Fruit fly (Drosophila melanogaster) whole organism, embryonic: ENCODE results near the gene Gem4b.

Experiments
- CG10274 ChIP-seq: fragments of 200-800 bp; sonication (Bioruptor generic); optimal IDR thresholded peaks from 3 replicates; lab custom pipeline; 2017; ENCODE audit warnings: missing biosample characterization, mild to moderate bottlenecking, missing genetic modification characterization
- CG11504 ChIP-seq: fragments of 200-800 bp; sonication (Bioruptor generic); optimal IDR thresholded peaks from 3 replicates; lab custom pipeline; 2019; ENCODE audit warnings: missing biosample characterization, mild to moderate bottlenecking, missing genetic modification characterization, moderate library complexity
- CG11560 ChIP-seq: fragments of 200-800 bp; sonication (Bioruptor generic); IDR thresholded peaks from 3 replicates; pipeline ENCODE4 v1.3.6; 2022; ENCODE audit warnings: missing biosample characterization, missing genetic modification characterization
- CG12299 ChIP-seq: fragments of 200-800 bp; sonication (Bioruptor generic); optimal IDR thresholded peaks from 2 replicates; lab custom pipeline; 2018; ENCODE audit warnings: missing biosample characterization, mild to moderate bottlenecking, missing genetic modification characterization
- CG13287 ChIP-seq: fragments of 200-800 bp; sonication (Bioruptor generic); IDR thresholded peaks from 2 replicates; pipeline ENCODE4 v1.3.6; 2022; ENCODE audit warnings: missing biosample characterization, missing genetic modification characterization; ENCODE audit not compliant: partially characterized antibody
- CG13775 ChIP-seq: fragments of 200-800 bp; sonication (Bioruptor generic); optimal IDR thresholded peaks from 3 replicates; lab custom pipeline; 2017; ENCODE audit warnings: missing biosample characterization, mild to moderate bottlenecking, missing genetic modification characterization
- CG17186 ChIP-seq: fragments of 200-800 bp; sonication (Bioruptor generic); optimal IDR thresholded peaks from 3 replicates; lab custom pipeline; 2017; ENCODE audit warnings: missing biosample characterization, missing genetic modification reagents, missing genetic modification characterization
- CG17361 ChIP-seq: fragments of 200-800 bp; sonication (Bioruptor generic); IDR thresholded peaks from 3 replicates; pipeline ENCODE4 v1.3.6; 2022; ENCODE audit warnings: missing biosample characterization, missing genetic modification characterization
- CG2120 ChIP-seq: fragments of 200-800 bp; sonication (Bioruptor generic); optimal IDR thresholded peaks from 3 replicates; lab custom pipeline; 2016; ENCODE audit warnings: missing biosample characterization, missing genetic modification characterization
- CG2712 ChIP-seq: fragments of 200-800 bp; optimal IDR thresholded peaks from 3 replicates; lab custom pipeline; 2019; ENCODE audit warnings: missing biosample characterization, mild to moderate bottlenecking, missing genetic modification characterization, moderate library complexity
- CG30403 ChIP-seq: fragments of 200-800 bp; sonication (Bioruptor generic); optimal IDR thresholded peaks from 3 replicates; lab custom pipeline; 2016; ENCODE audit warnings: missing biosample characterization, missing genetic modification characterization
- CG30431 ChIP-seq: fragments of 200-800 bp; sonication (Bioruptor generic); optimal IDR thresholded peaks from 2 replicates; lab custom pipeline; 2017; ENCODE audit warnings: missing biosample characterization, missing genetic modification characterization
- CG3281 ChIP-seq: fragments of 200-800 bp; sonication (Bioruptor generic); optimal IDR thresholded peaks from 3 replicates; lab custom pipeline; 2017; ENCODE audit warnings: missing biosample characterization, mild to moderate bottlenecking, missing genetic modification characterization
- CG34224 ChIP-seq: fragments of 200-800 bp; sonication (Bioruptor generic); IDR thresholded peaks from 3 replicates; pipeline ENCODE4 v1.3.6; 2022; ENCODE audit warnings: missing biosample characterization, missing genetic modification characterization; ENCODE audit not compliant: partially characterized antibody
- CG4617 ChIP-seq: fragments of 200-800 bp; sonication (Bioruptor generic); optimal IDR thresholded peaks from 3 replicates; lab custom pipeline; 2016; ENCODE audit warnings: missing biosample characterization, missing genetic modification characterization, borderline replicate concordance
- CG5180 ChIP-seq: fragments of 200-800 bp; sonication (Bioruptor generic); optimal IDR thresholded peaks from 3 replicates; lab custom pipeline; 2017; ENCODE audit warnings: missing biosample characterization, missing genetic modification characterization, mild to moderate bottlenecking, moderate library complexity, missing genetic modification reagents
- CG6791 ChIP-seq: fragments of 200-800 bp; sonication (Bioruptor generic); IDR thresholded peaks from 3 replicates; pipeline ENCODE4 v1.3.6; 2022; ENCODE audit warnings: missing biosample characterization, missing genetic modification characterization; ENCODE audit not compliant: partially characterized antibody
- CG8089 ChIP-seq: fragments of 200-800 bp; sonication (Bioruptor generic); optimal IDR thresholded peaks from 3 replicates; lab custom pipeline; 2016; ENCODE audit warnings: missing biosample characterization, missing genetic modification characterization
- CG8478 ChIP-seq: fragments of >200 bp; optimal IDR thresholded peaks from 2 replicates; lab custom pipeline; 2018
- Chrac-16 ChIP-seq: fragments of 200-800 bp; sonication (Bioruptor generic); optimal IDR thresholded peaks from 3 replicates; lab custom pipeline; 2016; ENCODE audit warnings: missing biosample characterization, missing genetic modification characterization
- CrebB ChIP-seq: fragments of 200-800 bp; sonication (Bioruptor generic); optimal IDR thresholded peaks from 3 replicates; lab custom pipeline; 2018; ENCODE audit warnings: missing biosample characterization, mild to moderate bottlenecking, missing genetic modification characterization
- Dll ChIP-seq: fragments of 200-800 bp; sonication (Bioruptor generic); IDR thresholded peaks from 4 replicates; pipeline ENCODE4 v1.3.6; 2022; ENCODE audit warnings: missing biosample characterization, missing genetic modification characterization; ENCODE audit not compliant: partially characterized antibody
- Dp ChIP-seq: fragments of 200-800 bp; sonication (Bioruptor generic); optimal IDR thresholded peaks from 2 replicates; lab custom pipeline; 2018; ENCODE audit warnings: missing biosample characterization, mild to moderate bottlenecking, missing genetic modification characterization, moderate library complexity
- Dref ChIP-seq: fragments of 200-800 bp; sonication (Bioruptor generic); IDR thresholded peaks from 2 replicates; pipeline ENCODE4 v1.3.6; 2022; ENCODE audit warnings: missing biosample characterization, missing genetic modification characterization
- Ets97D ChIP-seq: fragments of 200-800 bp; sonication (Bioruptor generic); optimal IDR thresholded peaks from 3 replicates; lab custom pipeline; 2016; ENCODE audit warnings: missing biosample characterization, missing genetic modification characterization
- Hey ChIP-seq: fragments of 200-800 bp; sonication (Bioruptor generic); optimal IDR thresholded peaks from 3 replicates; lab custom pipeline; 2018; ENCODE audit warnings: missing biosample characterization, mild to moderate bottlenecking, missing genetic modification characterization
- HmgZ ChIP-seq: fragments of 200-800 bp; sonication (Bioruptor generic); optimal IDR thresholded peaks from 2 replicates; lab custom pipeline; 2018; ENCODE audit warnings: missing biosample characterization, mild to moderate bottlenecking, missing genetic modification characterization
- Lhr ChIP-seq: fragments of 200-800 bp; sonication (Bioruptor generic); optimal IDR thresholded peaks from 3 replicates; lab custom pipeline; 2017; ENCODE audit warnings: mild to moderate bottlenecking, missing biosample characterization, missing genetic modification reagents, missing genetic modification characterization
- MBD-R2 ChIP-seq: fragments of 200-800 bp; sonication (Bioruptor generic); IDR thresholded peaks from 2 replicates; pipeline ENCODE4 v1.3.6; 2022; ENCODE audit warnings: missing biosample characterization, missing genetic modification characterization
- MESR4 ChIP-seq: fragments of 200-800 bp; sonication (Bioruptor generic); optimal IDR thresholded peaks from 2 replicates; lab custom pipeline; 2018; ENCODE audit warnings: missing biosample characterization, mild to moderate bottlenecking, missing genetic modification characterization, moderate library complexity
- Myb ChIP-seq: fragments of 200-800 bp; sonication (Bioruptor generic); optimal IDR thresholded peaks from 2 replicates; lab custom pipeline; 2016; ENCODE audit warnings: missing biosample characterization, missing genetic modification characterization
- Side ChIP-seq: fragments of 200-800 bp; sonication (Bioruptor generic); optimal IDR thresholded peaks from 2 replicates; lab custom pipeline; 2016; ENCODE audit warnings: missing biosample characterization, missing genetic modification characterization
- YL-1 ChIP-seq: fragments of 200-800 bp; sonication (Bioruptor generic); optimal IDR thresholded peaks from 3 replicates; lab custom pipeline; 2017; ENCODE audit warnings: missing biosample characterization, mild to moderate bottlenecking, missing genetic modification characterization
- al ChIP-seq: fragments of 200-800 bp; sonication (Bioruptor generic); IDR thresholded peaks from 2 replicates; pipeline ENCODE4 v1.3.6; 2022; ENCODE audit warnings: missing biosample characterization, missing genetic modification characterization
- amos ChIP-seq: fragments of 200-800 bp; sonication (Bioruptor generic); IDR thresholded peaks from 2 replicates; pipeline ENCODE4 v1.3.6; 2022; ENCODE audit warnings: missing biosample characterization, missing genetic modification characterization; ENCODE audit not compliant: partially characterized antibody
- ato ChIP-seq: fragments of 200-800 bp; sonication (Bioruptor generic); IDR thresholded peaks from 2 replicates; pipeline ENCODE4 v1.3.6; 2022; ENCODE audit warnings: missing biosample characterization, missing genetic modification characterization; ENCODE audit not compliant: partially characterized antibody
- bigmax ChIP-seq: fragments of 200-800 bp; sonication (Bioruptor generic); optimal IDR thresholded peaks from 2 replicates; lab custom pipeline; 2018; ENCODE audit warnings: missing biosample characterization, mild to moderate bottlenecking, missing genetic modification characterization
- fd64A ChIP-seq: fragments of 200-800 bp; sonication (Bioruptor generic); optimal IDR thresholded peaks from 3 replicates; lab custom pipeline; 2018; ENCODE audit warnings: missing biosample characterization, mild to moderate bottlenecking, missing genetic modification characterization
- gfzf ChIP-seq: fragments of 200-800 bp; sonication (Bioruptor generic); optimal IDR thresholded peaks from 2 replicates; lab custom pipeline; 2016; ENCODE audit warnings: missing biosample characterization, mild to moderate bottlenecking, missing genetic modification characterization, moderate library complexity
- gsb ChIP-seq: fragments of 200-800 bp; sonication (Bioruptor generic); IDR thresholded peaks from 2 replicates; pipeline ENCODE4 v1.3.6; 2022; ENCODE audit warnings: missing biosample characterization, missing genetic modification characterization
- hbn ChIP-seq: fragments of 200-800 bp; sonication (Bioruptor generic); IDR thresholded peaks from 2 replicates; pipeline ENCODE4 v1.3.6; 2022; ENCODE audit warnings: missing biosample characterization, missing genetic modification characterization; ENCODE audit not compliant: partially characterized antibody
- insv ChIP-seq, 2 experiments: fragments of 200-800 bp; sonication (Bioruptor generic); optimal IDR thresholded peaks; 3 replicates each; lab custom pipeline; 2016 to 2018; ENCODE audit warnings: missing biosample characterization in 2 of 2, missing genetic modification characterization in 2 of 2
- kay ChIP-seq: fragments of 200-800 bp; sonication (Bioruptor generic); optimal IDR thresholded peaks from 2 replicates; lab custom pipeline; 2016; ENCODE audit warnings: missing biosample characterization, missing genetic modification characterization
- knrl ChIP-seq: fragments of 200-800 bp; sonication (Bioruptor generic); IDR thresholded peaks from 3 replicates; pipeline ENCODE4 v1.3.6; 2022; ENCODE audit warnings: missing biosample characterization, missing genetic modification characterization; ENCODE audit not compliant: partially characterized antibody
- pum ChIP-seq: fragments of 200-800 bp; sonication (Bioruptor generic); optimal IDR thresholded peaks from 2 replicates; lab custom pipeline; 2016; ENCODE audit warnings: missing biosample characterization, missing genetic modification characterization
- sens ChIP-seq: fragments of 200-800 bp; sonication (Bioruptor generic); peaks from one replicate; lab custom pipeline; 2016; ENCODE audit warnings: missing biosample characterization, missing genetic modification characterization
- seq ChIP-seq: fragments of 200-800 bp; sonication (Bioruptor generic); IDR thresholded peaks from 2 replicates; pipeline ENCODE4 v1.3.6; 2022; ENCODE audit warnings: missing biosample characterization, missing genetic modification characterization
- unc-4 ChIP-seq: fragments of 200-800 bp; sonication (Bioruptor generic); IDR thresholded peaks from 2 replicates; pipeline ENCODE4 v1.3.6; 2022; ENCODE audit warnings: missing biosample characterization, missing genetic modification characterization; ENCODE audit not compliant: partially characterized antibody
- zen2 ChIP-seq: fragments of 200-800 bp; sonication (Bioruptor generic); IDR thresholded peaks from 3 replicates; pipeline ENCODE4 v1.3.6; 2022; ENCODE audit warnings: missing biosample characterization, missing genetic modification characterization; ENCODE audit not compliant: partially characterized antibody
- zfh1 ChIP-seq: fragments of 200-800 bp; sonication (Bioruptor generic); IDR thresholded peaks from 3 replicates; pipeline ENCODE4 v1.3.6; 2022; ENCODE audit warnings: missing biosample characterization, missing genetic modification characterization

Gem4b gene

DNA sequence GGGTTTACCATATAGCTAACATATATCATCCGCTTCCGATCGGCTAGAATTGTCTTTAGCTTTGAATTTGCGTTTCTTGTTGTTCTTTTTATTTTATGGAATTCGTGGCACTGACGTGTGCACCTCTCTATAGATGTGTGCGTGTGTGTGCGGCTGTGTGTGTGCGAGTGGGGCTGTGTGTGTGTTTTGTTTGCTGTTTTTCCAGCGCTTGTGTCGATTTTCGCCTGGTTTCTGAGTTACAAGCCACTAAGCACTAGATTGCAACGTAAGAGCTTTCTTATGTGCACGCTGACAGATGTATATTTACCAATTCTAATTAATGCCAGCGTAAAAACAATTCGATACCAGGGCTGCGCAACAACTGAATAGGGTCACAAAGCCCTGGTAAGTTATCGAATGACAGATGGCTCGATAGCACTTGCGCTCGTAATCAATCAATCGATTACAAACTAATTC is 24.3 kb downstream of the Gem4b start, which contains the start of gene lva (continued):
- peak; percentile 50 for TF ChIP-seq Myb
- TF ChIP-seq CG13775 (GFP tag; lab: Kevin White, UChicago) = no peak
- TF ChIP-seq Chrac-16 (GFP tag; lab: Kevin White, UChicago) = no peak
- TF ChIP-seq MESR4 (GFP tag; lab: Kevin White, UChicago) = peak; percentile 97
- peak; percentile 62 for TF ChIP-seq ato
- TF ChIP-seq amos (GFP tag; lab: Robert Waterston, UW) = peak; percentile 43; the same call in 1 of the 2 replicates
- peak; percentile 63 for TF ChIP-seq CG6791 (GFP tag; lab: Robert Waterston, UW)
- TF ChIP-seq Dll (GFP tag; lab: Robert Waterston, UW) = peak; percentile 55; the same call in 1 of the 4 replicates
- peak; percentile 8 for TF ChIP-seq Ets97D
- TF ChIP-seq CG4617 (GFP tag; lab: Kevin White, UChicago) = peak; percentile 97
- peak; percentile 57 for TF ChIP-seq MBD-R2 (GFP tag; lab: Robert Waterston, UW)
- TF ChIP-seq CG12299 (tag; lab: Kevin White, UChicago) = peak; percentile 2
- TF ChIP-seq CG8478 (lab: Kevin White, UChicago) = peak; percentile 89
- peak; percentile 99 for TF ChIP-seq CG11560 (tag; lab: Robert Waterston, UW)
- peak; percentile 87 for TF ChIP-seq CG3281 (GFP tag; lab: Kevin White, UChicago)
- peak in 1 of 2 experiments; percentile 17 for TF ChIP-seq insv (GFP tag; optimal IDR thresholded peaks at IDR 0.05; lab: Kevin White, UChicago)
- peak; percentile 89 for TF ChIP-seq Dref (GFP tag; lab: Robert Waterston, UW)
- TF ChIP-seq CG17186 (GFP tag; lab: Kevin White, UChicago) = peak; percentile 74
- TF ChIP-seq CG13287 (GFP tag; lab: Robert Waterston, UW) = peak; percentile 58; the same call in 1 of the 2 replicates
- TF ChIP-seq HmgZ (tag; lab: Kevin White, UChicago) = peak; percentile 42
- no peak for TF ChIP-seq al (GFP tag; lab: Robert Waterston, UW)
- no peak; the same call in 2 of the 3 replicates for TF ChIP-seq zen2
- TF ChIP-seq Side (GFP tag; lab: Kevin White, UChicago) = no peak
- peak; percentile 46; the same call in 1 of the 2 replicates for TF ChIP-seq unc-4 (GFP tag; lab: Robert Waterston, UW)
- peak; percentile 14; the same call in 1 of the 3 replicates for TF ChIP-seq knrl (GFP tag; lab: Robert Waterston, UW)
- peak; percentile 22 for TF ChIP-seq gfzf (GFP tag; lab: Kevin White, UChicago)
- no peak for TF ChIP-seq CrebB (tag; lab: Kevin White, UChicago)
- TF ChIP-seq Dp = peak; percentile 84
- TF ChIP-seq gsb (GFP tag; lab: Robert Waterston, UW) = no peak

DNA sequence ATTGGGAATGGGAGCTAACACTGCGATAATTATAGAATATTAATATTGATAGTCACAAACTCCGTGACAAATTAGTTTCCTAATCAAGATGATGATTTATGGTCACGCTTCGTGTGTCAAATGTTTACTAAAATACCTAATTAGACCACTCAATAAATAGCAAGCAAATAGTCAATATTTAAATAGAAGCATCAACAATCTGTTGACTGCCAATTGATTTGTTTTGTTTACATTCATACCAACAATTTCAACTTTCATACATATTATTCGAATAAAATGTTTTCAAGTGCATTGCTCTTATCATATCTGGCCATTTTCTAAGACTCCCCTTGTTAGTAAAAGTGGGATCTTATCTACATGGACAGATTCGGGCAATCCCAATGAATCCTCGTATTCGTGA is 27.0 kb downstream of the Gem4b start:
- TF ChIP-seq CG2712 (peak; percentile 25), fd64A (GFP tag; lab: Kevin White, UChicago) (peak; percentile 17), CG5180 (GFP tag; lab: Kevin White, UChicago) (no peak), CG2120 (GFP tag; lab: Kevin White, UChicago) (no peak), CG11504 (no peak), CG8089 (GFP tag; lab: Kevin White, UChicago) (no peak), sens (GFP tag; lab: Kevin White, UChicago) (peak; percentile 85), pum (GFP tag; lab: Kevin White, UChicago) (no peak), CG30403 (GFP tag; lab: Kevin White, UChicago) (no peak), CG4617 (GFP tag; lab: Kevin White, UChicago) (no peak), bigmax (no peak), zfh1 (GFP tag; lab: Robert Waterston, UW) (no peak), CG17361 (GFP tag; lab: Robert Waterston, UW) (no peak), CG34224 (no peak), Lhr (GFP tag; lab: Kevin White, UChicago) (no peak), CG30431 (no peak), Hey (no peak), seq (GFP tag; lab: Robert Waterston, UW) (no peak), YL-1 (GFP tag; lab: Kevin White, UChicago) (no peak), kay (GFP tag; lab: Kevin White, UChicago) (no peak), hbn (no peak), CG10274 (no peak)
